Fruit fly (Drosophila melanogaster): ENCODE data around the gene CG31922.

Gene CG31922

dm6 chr2L:1199912-1200721, 30.1 kb downstream of the CG31922 start, which contains the start of the genes CG43349 and CG5011:
CG43349 (plus strand) TSS chr2L:1200205.
CG5011 (plus strand) TSS chr2L:1200671.
- no peak for TF ChIP-seq CG6808 (GFP tag; optimal IDR thresholded peaks at IDR 0.05)
- TF ChIP-seq Ets96B (tag; optimal IDR thresholded peaks at IDR 0.05), result no peak
- no peak for TF ChIP-seq Hr38 (GFP tag; optimal IDR thresholded peaks at IDR 0.05)
- TF ChIP-seq Lpt (GFP tag; optimal IDR thresholded peaks at IDR 0.05), result no peak
- no peak for TF ChIP-seq CG8632 (GFP tag; optimal IDR thresholded peaks at IDR 0.05)
- TF ChIP-seq cyc (GFP tag; optimal IDR thresholded peaks at IDR 0.05), result no peak
- no peak for TF ChIP-seq CG8119 (GFP tag; IDR thresholded peaks at IDR 0.05)
- TF ChIP-seq achi (GFP tag; optimal IDR thresholded peaks at IDR 0.05), result no peak
- no peak for TF ChIP-seq lz (GFP tag; optimal IDR thresholded peaks at IDR 0.05)
- TF ChIP-seq fd85E (GFP tag; optimal IDR thresholded peaks at IDR 0.05), result no peak
- no peak for TF ChIP-seq CG10631 (GFP tag; optimal IDR thresholded peaks at IDR 0.05)
- TF ChIP-seq OdsH (GFP tag; optimal IDR thresholded peaks at IDR 0.05), result no peak
- TF ChIP-seq Eip93F (GFP tag; optimal IDR thresholded peaks at IDR 0.05), result no peak
- TF ChIP-seq net (GFP tag; optimal IDR thresholded peaks at IDR 0.05), result no peak
- no peak for TF ChIP-seq CG4318 (GFP tag; optimal IDR thresholded peaks at IDR 0.05)
- TF ChIP-seq CG34406 (GFP tag; optimal IDR thresholded peaks at IDR 0.05), result no peak
- TF ChIP-seq fkh (GFP tag; optimal IDR thresholded peaks at IDR 0.05), result no peak

DNA sequence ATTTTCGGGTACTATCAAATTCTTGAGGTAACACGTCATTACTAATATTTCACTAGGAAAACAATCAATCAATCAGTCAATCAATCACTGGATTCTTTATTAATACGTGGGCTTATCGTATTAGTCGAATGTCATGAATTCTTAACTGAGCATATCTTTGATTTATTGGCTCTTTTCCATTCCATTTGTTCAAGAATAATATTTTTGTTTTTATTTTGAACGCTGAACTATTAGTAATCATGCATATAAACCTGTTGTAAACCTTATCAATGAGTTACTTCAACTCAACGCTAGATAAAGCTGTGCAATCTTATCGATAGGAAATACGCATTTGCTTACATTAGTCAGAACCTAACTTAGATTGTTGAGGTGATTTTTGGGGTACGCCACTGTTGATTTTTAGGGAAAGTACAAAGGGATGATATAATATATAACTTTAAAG, 31.4 kb downstream of the CG31922 start:
- TF ChIP-seq Sox14 (GFP tag; optimal IDR thresholded peaks at IDR 0.05) (no peak), vri (GFP tag; optimal IDR thresholded peaks at IDR 0.05) (peak; percentile 11)

- TF ChIP-seq achi (GFP tag; optimal IDR thresholded peaks at IDR 0.05) (no peak), Ets21C (GFP tag; optimal IDR thresholded peaks at IDR 0.05) (no peak), Eip78C (GFP tag) (peak; percentile 2)
Observed at dm6 chr2L:1202445-1202844, 32.5 kb downstream of the CG31922 start.

- TF ChIP-seq Eip78C (GFP tag) (peak; percentile 63), OdsH (GFP tag; optimal IDR thresholded peaks at IDR 0.05) (peak; percentile 12), CG8632 (GFP tag; optimal IDR thresholded peaks at IDR 0.05) (peak; percentile 4), CG34406 (GFP tag; optimal IDR thresholded peaks at IDR 0.05) (peak; percentile 4), dac (GFP tag; optimal IDR thresholded peaks at IDR 0.05) (no peak), fd85E (GFP tag; optimal IDR thresholded peaks at IDR 0.05) (no peak), CG6792 (GFP tag; optimal IDR thresholded peaks at IDR 0.05) (peak; percentile 21), eg (GFP tag; IDR thresholded peaks at IDR 0.05) (0 out of 3 replicates have a peak, but pooled peaks have one; percentile 12), svp (GFP tag) (peak; percentile 45), Ets96B (tag; optimal IDR thresholded peaks at IDR 0.05) (no peak)
Observed at dm6 chr2L:1203915-1204314, 33.9 kb downstream of the CG31922 start, which contains the start of gene CG14342. CG14342 (plus strand) TSS chr2L:1204215.

dm6 chr2L:1207432-1207831, 37.5 kb downstream of the CG31922 start:
- peak; percentile 48 for TF ChIP-seq Eip78C (GFP tag)
- no peak for TF ChIP-seq Eip75B (GFP tag; optimal IDR thresholded peaks at IDR 0.05)
- TF ChIP-seq cyc (GFP tag; optimal IDR thresholded peaks at IDR 0.05), result no peak
- peak; percentile 45 for TF ChIP-seq OdsH (GFP tag; optimal IDR thresholded peaks at IDR 0.05)
- TF ChIP-seq Hr4 (GFP tag; optimal IDR thresholded peaks at IDR 0.05), result peak; percentile 19
- 0 out of 3 replicates have a peak, but pooled peaks have one; percentile 6 for TF ChIP-seq eg (GFP tag; IDR thresholded peaks at IDR 0.05)
- peak; percentile 17 for TF ChIP-seq CG32006 (GFP tag; optimal IDR thresholded peaks at IDR 0.05)
- no peak for TF ChIP-seq Eip93F (GFP tag; optimal IDR thresholded peaks at IDR 0.05)
- peak; percentile 34 for TF ChIP-seq esn (GFP tag; optimal IDR thresholded peaks at IDR 0.05)
- TF ChIP-seq CG11762 (GFP tag; optimal IDR thresholded peaks at IDR 0.05; ENCODE audit: insufficient read depth), result no peak
- TF ChIP-seq CG34406 (GFP tag; optimal IDR thresholded peaks at IDR 0.05), result no peak
- TF ChIP-seq Met (GFP tag; optimal IDR thresholded peaks at IDR 0.05), result peak; percentile 24
- TF ChIP-seq CG1621 (tag; optimal IDR thresholded peaks at IDR 0.05), result no peak
- TF ChIP-seq Hr39 (GFP tag; optimal IDR thresholded peaks at IDR 0.05), result peak; percentile 3
- no peak for TF ChIP-seq acj6 (GFP tag; optimal IDR thresholded peaks at IDR 0.05)
- no peak for TF ChIP-seq vri (GFP tag; optimal IDR thresholded peaks at IDR 0.05)
- peak; percentile 59 for TF ChIP-seq svp (GFP tag)
- no peak for TF ChIP-seq CG6808 (GFP tag; optimal IDR thresholded peaks at IDR 0.05)
- TF ChIP-seq fd59A (GFP tag; optimal IDR thresholded peaks at IDR 0.05), result no peak
